Worm (Caenorhabditis elegans): Measurements from ENCODE around the gene srg-15.

ce11 chrII:8664533-8664932 is 45.7 kb downstream of the srg-15 start, which contains the start of gene etc-1:
- TF ChIP-seq nhr-12 (tag; optimal IDR thresholded peaks at IDR 0.05) (no peak), nhr-76 (tag; optimal IDR thresholded peaks at IDR 0.05) (no peak), nhr-237 (tag; optimal IDR thresholded peaks at IDR 0.05) (no peak), unc-62 (GFP tag; optimal IDR thresholded peaks at IDR 0.05) (no peak), drap-1 (GFP tag; optimal IDR thresholded peaks at IDR 0.05) (no peak), lsy-2 (tag; optimal IDR thresholded peaks at IDR 0.05) (no peak), snpc-4 (tag; optimal IDR thresholded peaks at IDR 0.05) (no peak), sptf-1 (tag; optimal IDR thresholded peaks at IDR 0.05) (no peak), mab-5 (tag; optimal IDR thresholded peaks at IDR 0.05) (no peak), ces-1 (GFP tag; optimal IDR thresholded peaks at IDR 0.05) (no peak), nhr-28 (tag; optimal IDR thresholded peaks at IDR 0.05) (no peak)

Data from whole organism, mixed stage, embryonic.